Worm (Caenorhabditis elegans): ENCODE results near the gene H12I13.1.

H12I13.1 gene

DNA sequence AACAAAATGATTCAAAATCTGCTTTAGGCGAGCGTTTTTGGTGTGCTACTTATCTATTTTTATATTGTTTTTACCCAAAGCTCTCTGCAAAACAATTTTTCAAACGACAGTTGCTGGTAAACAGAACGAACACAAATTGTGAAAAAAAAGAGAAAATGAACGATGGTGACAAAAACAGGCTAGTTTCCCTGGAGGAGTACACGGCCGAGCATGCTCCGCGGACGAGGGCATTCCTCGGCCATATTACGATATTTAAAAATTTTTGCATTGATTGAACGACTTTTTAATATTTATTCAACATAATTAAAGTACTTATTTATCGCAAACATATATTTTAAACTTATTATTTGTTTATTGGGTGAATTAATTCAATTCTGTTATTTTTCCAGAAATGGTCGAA lies 30.5 kb upstream of the H12I13.1 start, which contains the start of the genes tpp-2 and rbbp-5:
Gene tpp-2, minus strand, starts transcription at position 157 of the 400 bp plus-strand sequence.
Gene rbbp-5, plus strand, starts transcription at position 390 of the 400 bp plus-strand sequence.
- TF ChIP-seq sma-9 (GFP tag; optimal IDR thresholded peaks at IDR 0.05) (peak; percentile 68), sma-9 (tag; optimal IDR thresholded peaks at IDR 0.05) (no peak), nhr-12 (tag; optimal IDR thresholded peaks at IDR 0.05) (no peak), aly-2 (tag; optimal IDR thresholded peaks at IDR 0.05) (no peak), ceh-16 (tag; optimal IDR thresholded peaks at IDR 0.05) (no peak), lin-39 (tag; optimal IDR thresholded peaks at IDR 0.05) (no peak), C34F6.9 (tag; optimal IDR thresholded peaks at IDR 0.05) (peak; percentile 60), alr-1 (tag; optimal IDR thresholded peaks at IDR 0.05) (no peak), lin-11 (tag; optimal IDR thresholded peaks at IDR 0.05) (peak; percentile 3), skn-1 (tag; optimal IDR thresholded peaks at IDR 0.05) (peak; percentile 63), gmeb-1 (tag; optimal IDR thresholded peaks at IDR 0.05) (peak; percentile 56), lsy-2 (tag; optimal IDR thresholded peaks at IDR 0.05) (peak; percentile 19 to 83), fos-1 (tag; optimal IDR thresholded peaks at IDR 0.05) (peak; percentile 40), ama-1 (optimal IDR thresholded peaks at IDR 0.05) (no peak), crh-2 (tag; optimal IDR thresholded peaks at IDR 0.05) (peak; percentile 63), nhr-11 (tag; optimal IDR thresholded peaks at IDR 0.05) (no peak)

DNA sequence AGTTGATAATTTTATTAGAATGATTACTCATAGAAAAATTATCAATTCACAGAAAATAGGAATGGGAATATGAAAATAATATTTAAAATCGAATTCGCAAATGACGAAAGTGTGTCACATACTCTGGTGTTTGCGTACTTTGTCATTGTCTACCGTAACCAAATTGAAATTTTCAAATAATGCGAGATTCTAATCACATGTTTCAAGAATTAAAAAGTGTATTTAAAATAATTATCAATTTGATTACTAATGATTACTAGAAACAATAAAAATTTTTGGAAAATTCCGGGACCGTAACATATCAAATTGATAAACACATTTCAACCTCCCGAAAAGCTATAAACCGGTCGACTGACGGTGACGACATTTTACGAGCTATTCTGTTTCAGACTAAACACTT lies 24.4 kb upstream of the H12I13.1 start, which contains the start of the genes fbf-2 and nspg-3:
Gene fbf-2, minus strand, starts transcription at position 101 of the 400 bp plus-strand sequence.
Gene nspg-3, plus strand, starts transcription at position 388 of the 400 bp plus-strand sequence.
- no peak for TF ChIP-seq nhr-23 (tag; optimal IDR thresholded peaks at IDR 0.05)
- no peak for TF ChIP-seq crh-2 (tag; optimal IDR thresholded peaks at IDR 0.05)
- TF ChIP-seq mdl-1 (tag; optimal IDR thresholded peaks at IDR 0.05), result no peak
- TF ChIP-seq peb-1 (tag; optimal IDR thresholded peaks at IDR 0.05), result no peak
- no peak for TF ChIP-seq lin-13 (GFP tag; optimal IDR thresholded peaks at IDR 0.05)
- no peak for TF ChIP-seq zag-1 (tag; optimal IDR thresholded peaks at IDR 0.05)
- TF ChIP-seq mbf-1 (tag; optimal IDR thresholded peaks at IDR 0.05), result no peak
- no peak for TF ChIP-seq mab-5 (tag; optimal IDR thresholded peaks at IDR 0.05)

DNA sequence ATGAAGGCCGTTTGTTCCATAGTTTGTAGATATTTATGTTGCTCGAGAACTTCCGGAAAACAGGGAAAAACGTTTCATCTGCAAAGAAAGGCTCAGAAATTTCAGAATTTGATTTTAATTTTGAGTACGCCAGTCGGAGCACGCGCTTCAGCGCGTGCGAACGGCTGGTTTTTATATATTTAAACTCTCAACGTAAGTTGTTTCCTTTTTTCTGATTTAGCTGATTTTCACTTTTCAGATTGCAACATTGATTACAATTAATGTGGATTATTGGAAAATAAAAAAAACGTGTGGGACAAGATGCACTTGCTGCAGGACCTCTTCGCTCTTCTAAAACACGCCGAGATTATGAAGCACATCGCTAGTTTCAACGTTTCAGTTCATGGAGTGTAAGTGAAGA lies 15.7 kb upstream of the H12I13.1 start, which contains the start of gene F21H12.3:
Gene F21H12.3, plus strand, starts transcription at position 301 of the 400 bp plus-strand sequence.
- TF ChIP-seq sma-3 (GFP tag; optimal IDR thresholded peaks at IDR 0.05) (no peak), lin-11 (tag; optimal IDR thresholded peaks at IDR 0.05) (no peak), nhr-23 (tag; optimal IDR thresholded peaks at IDR 0.05) (no peak), ama-1 (optimal IDR thresholded peaks at IDR 0.05) (no peak), zag-1 (tag; optimal IDR thresholded peaks at IDR 0.05) (no peak)

ce11 chrII:6080743-6081142 lies 13.8 kb upstream of the H12I13.1 start, which contains the start of gene fbf-1:
Gene fbf-1, minus strand, starts transcription at chrII:6080843.
- TF ChIP-seq R02D3.7 (tag; optimal IDR thresholded peaks at IDR 0.05) (no peak), blmp-1 (tag; optimal IDR thresholded peaks at IDR 0.05; ENCODE audit: insufficient read depth) (no peak), C34F6.9 (tag; optimal IDR thresholded peaks at IDR 0.05) (no peak), ztf-4 (tag; optimal IDR thresholded peaks at IDR 0.05) (no peak), mdl-1 (tag; optimal IDR thresholded peaks at IDR 0.05) (no peak), ceh-82 (tag; optimal IDR thresholded peaks at IDR 0.05) (no peak), Y55F3AM.14 (GFP tag; optimal IDR thresholded peaks at IDR 0.05) (no peak), dmd-4 (tag; optimal IDR thresholded peaks at IDR 0.05) (no peak), aly-2 (tag; optimal IDR thresholded peaks at IDR 0.05) (no peak), nhr-10 (tag; optimal IDR thresholded peaks at IDR 0.05) (no peak), nhr-21 (tag; optimal IDR thresholded peaks at IDR 0.05) (no peak), lin-11 (tag; optimal IDR thresholded peaks at IDR 0.05) (no peak), unc-55 (GFP tag; optimal IDR thresholded peaks at IDR 0.05) (no peak), ceh-16 (tag; optimal IDR thresholded peaks at IDR 0.05) (no peak)

- no peak for TF ChIP-seq nhr-12 (tag; optimal IDR thresholded peaks at IDR 0.05)
- TF ChIP-seq nhr-6 (tag; optimal IDR thresholded peaks at IDR 0.05), result no peak
- TF ChIP-seq fos-1 (tag; optimal IDR thresholded peaks at IDR 0.05), result no peak
- TF ChIP-seq crh-2 (tag; optimal IDR thresholded peaks at IDR 0.05), result no peak
- TF ChIP-seq unc-39 (tag; optimal IDR thresholded peaks at IDR 0.05), result no peak
These were observed 10.6 kb upstream of the H12I13.1 start, which contains the start of gene H12I13.6 for ce11 chrII:6077604-6078003. Gene H12I13.6, plus strand, starts transcription at chrII:6077904.

All from whole organism, L2 larva.